Fruit fly (Drosophila melanogaster): ENCODE measurements around the gene CG2150.

The CG2150 gene

dm6 chr3R:31748093-31748996 lies 16.2 kb downstream of the CG2150 start (continued):
- no peak for TF ChIP-seq CG7963 (GFP tag; IDR thresholded peaks at IDR 0.05; ENCODE audit: partially characterized antibody)
- TF ChIP-seq insv (GFP tag; optimal IDR thresholded peaks at IDR 0.05), result peak in 1 of 2 experiments; percentile 13
- no peak for TF ChIP-seq CG1602 (GFP tag; optimal IDR thresholded peaks at IDR 0.05)
- TF ChIP-seq shn (GFP tag; optimal IDR thresholded peaks at IDR 0.05), result no peak
- TF ChIP-seq CG43689 (GFP tag; IDR thresholded peaks at IDR 0.05), result no peak
- no peak for TF ChIP-seq CG14667 (GFP tag; IDR thresholded peaks at IDR 0.05)
- no peak for TF ChIP-seq pan (optimal IDR thresholded peaks at IDR 0.05)
- TF ChIP-seq pan (GFP tag; optimal IDR thresholded peaks at IDR 0.05 in 1 of 2, IDR thresholded peaks at IDR 0.05 in 1 of 2), result no peak
- no peak for TF ChIP-seq CG14050 (GFP tag; IDR thresholded peaks at IDR 0.05)
- TF ChIP-seq Blimp-1 (GFP tag; optimal IDR thresholded peaks at IDR 0.05), result no peak
- TF ChIP-seq CG9817 (tag; optimal IDR thresholded peaks at IDR 0.05), result no peak
- no peak for TF ChIP-seq CG10431 (GFP tag; optimal IDR thresholded peaks at IDR 0.05)
- TF ChIP-seq Elba2 (GFP tag; optimal IDR thresholded peaks at IDR 0.05), result no peak
- no peak for TF ChIP-seq Kr (GFP tag; optimal IDR thresholded peaks at IDR 0.05)
- no peak for TF ChIP-seq CG12299 (tag; optimal IDR thresholded peaks at IDR 0.05)
- no peak for TF ChIP-seq CG13894 (tag; optimal IDR thresholded peaks at IDR 0.05)
- no peak for TF ChIP-seq CG8089 (GFP tag; optimal IDR thresholded peaks at IDR 0.05)
- TF ChIP-seq Ets65A (GFP tag), result no peak
- TF ChIP-seq Meics (GFP tag; optimal IDR thresholded peaks at IDR 0.05), result no peak
- no peak for TF ChIP-seq Mes4 (GFP tag; optimal IDR thresholded peaks at IDR 0.05)
- TF ChIP-seq CG12659 (GFP tag; optimal IDR thresholded peaks at IDR 0.05), result no peak
- no peak for TF ChIP-seq E2f1 (GFP tag; IDR thresholded peaks at IDR 0.05)
- no peak for TF ChIP-seq ato (GFP tag; IDR thresholded peaks at IDR 0.05; ENCODE audit: partially characterized antibody)
- TF ChIP-seq CG17912 (GFP tag; optimal IDR thresholded peaks at IDR 0.05), result peak; percentile 38
- no peak for TF ChIP-seq da (GFP tag; optimal IDR thresholded peaks at IDR 0.05)
- TF ChIP-seq rib (GFP tag; IDR thresholded peaks at IDR 0.05), result no peak
- TF ChIP-seq BEAF-32 (GFP tag; optimal IDR thresholded peaks at IDR 0.05), result no peak
- no peak for TF ChIP-seq ro (GFP tag; IDR thresholded peaks at IDR 0.05)
- no peak for TF ChIP-seq tgo (GFP tag; IDR thresholded peaks at IDR 0.05)
- no peak for TF ChIP-seq gsb-n (tag; optimal IDR thresholded peaks at IDR 0.05)
- TF ChIP-seq CG10565 (GFP tag; optimal IDR thresholded peaks at IDR 0.05), result no peak
- TF ChIP-seq CG6765 (GFP tag; optimal IDR thresholded peaks at IDR 0.05), result peak; percentile 13
- TF ChIP-seq CTCF (GFP tag; optimal IDR thresholded peaks at IDR 0.05), result no peak
- TF ChIP-seq otp (GFP tag; IDR thresholded peaks at IDR 0.05), result no peak
- TF ChIP-seq hth (optimal IDR thresholded peaks at IDR 0.05), result no peak
- no peak for TF ChIP-seq stwl (tag; optimal IDR thresholded peaks at IDR 0.05)
- no peak for TF ChIP-seq bbx (GFP tag; IDR thresholded peaks at IDR 0.05; ENCODE audit: partially characterized antibody)
- TF ChIP-seq CG5245 (GFP tag; optimal IDR thresholded peaks at IDR 0.05), result no peak
- no peak for TF ChIP-seq ham (GFP tag; IDR thresholded peaks at IDR 0.05)
- no peak for TF ChIP-seq CG1792 (GFP tag; optimal IDR thresholded peaks at IDR 0.05)
- no peak for TF ChIP-seq tna (GFP tag; IDR thresholded peaks at IDR 0.05; ENCODE audit: partially characterized antibody)
- no peak for TF ChIP-seq Sry-β (GFP tag; optimal IDR thresholded peaks at IDR 0.05)
- no peak for TF ChIP-seq CG3847 (GFP tag; IDR thresholded peaks at IDR 0.05)
- no peak for TF ChIP-seq CG10462 (GFP tag; optimal IDR thresholded peaks at IDR 0.05)
- no peak for TF ChIP-seq CG3995 (GFP tag; optimal IDR thresholded peaks at IDR 0.05)
- no peak for TF ChIP-seq abd-A (tag; optimal IDR thresholded peaks at IDR 0.05)
- TF ChIP-seq bigmax (GFP tag; optimal IDR thresholded peaks at IDR 0.05), result no peak
- TF ChIP-seq Atf-2 (GFP tag; optimal IDR thresholded peaks at IDR 0.05), result no peak
- TF ChIP-seq cg (GFP tag; optimal IDR thresholded peaks at IDR 0.05), result peak; percentile 96
- TF ChIP-seq Nf-YB (GFP tag; optimal IDR thresholded peaks at IDR 0.05), result no peak
- TF ChIP-seq CG11093 (GFP tag; IDR thresholded peaks at IDR 0.05), result no peak

Measured in whole organism, embryonic.